Worm (Caenorhabditis elegans) whole organism, L2 larva: ENCODE data around the gene cyp-13A10.

ENCODE experiments used
- C34F6.9 ChIP-seq: fragments of 150-350 bp; optimal IDR thresholded peaks from 2 replicates; lab custom pipeline; 2014; ENCODE audit warnings: missing biosample characterization, missing genetic modification characterization
- R02D3.7 ChIP-seq: fragments of 150-350 bp; optimal IDR thresholded peaks from 2 replicates; lab custom pipeline; 2014; ENCODE audit warnings: missing biosample characterization, missing genetic modification characterization
- lin-39 ChIP-seq: fragments of 150-350 bp; optimal IDR thresholded peaks from 2 replicates; lab custom pipeline; 2014; ENCODE audit warnings: missing biosample characterization, missing genetic modification reagents, missing genetic modification characterization
- nhr-237 ChIP-seq: fragments of 150-350 bp; optimal IDR thresholded peaks from 2 replicates; lab custom pipeline; 2014; ENCODE audit warnings: missing biosample characterization, missing genetic modification characterization

DNA sequence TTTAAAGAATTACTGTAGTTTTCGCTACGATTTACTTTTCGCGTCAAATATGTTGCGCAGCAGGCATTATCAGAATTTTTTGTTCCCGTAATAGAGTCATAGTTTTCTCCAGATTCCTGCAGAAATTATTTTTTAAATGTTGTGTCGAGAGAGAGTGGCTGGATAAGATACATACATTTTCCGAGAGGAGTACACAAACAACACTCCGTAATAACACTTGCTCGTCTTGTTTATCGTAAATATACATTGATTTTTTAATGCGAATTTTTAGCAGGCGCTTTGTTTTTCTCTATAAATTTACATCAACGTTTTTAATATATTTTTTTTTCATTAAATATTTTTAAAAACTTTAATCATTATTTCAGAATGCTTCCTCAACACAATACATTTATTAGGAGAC lies 6.3 kb upstream of the cyp-13A10 start, which contains the start of gene taf-8:
- peak; percentile 86 for TF ChIP-seq R02D3.7 (tag; lab: Kevin White, UChicago)
- TF ChIP-seq C34F6.9 = peak; percentile 78
- no peak for TF ChIP-seq nhr-237
- no peak for TF ChIP-seq lin-39
